Fruit fly (Drosophila melanogaster) whole organism, wandering third instar larva: Measurements from ENCODE around the gene CG15422.

ENCODE experiments used
- Abd-B ChIP-seq: fragments of >200 bp; optimal IDR thresholded peaks from 2 replicates; lab custom pipeline; 2017; ENCODE audit warnings: missing biosample characterization, missing genetic modification characterization
- CG32264 ChIP-seq: fragments of 200-800 bp; sonication (Bioruptor generic); optimal IDR thresholded peaks from 2 replicates; lab custom pipeline; 2016; ENCODE audit warnings: missing biosample characterization, missing genetic modification characterization
- CG9705 ChIP-seq: fragments of 200-800 bp; sonication (Bioruptor generic); optimal IDR thresholded peaks from 2 replicates; lab custom pipeline; 2018; ENCODE audit warnings: missing biosample characterization, mild to moderate bottlenecking, missing genetic modification characterization
- CrebA ChIP-seq: fragments of 200-800 bp; sonication (Bioruptor generic); optimal IDR thresholded peaks from 2 replicates; lab custom pipeline; 2016; ENCODE audit warnings: missing biosample characterization, mild to moderate bottlenecking, missing genetic modification characterization, borderline replicate concordance
- Dfd ChIP-seq: fragments of >200 bp; optimal IDR thresholded peaks from 2 replicates; lab custom pipeline; 2017; ENCODE audit warnings: missing biosample characterization, missing genetic modification characterization
- Dif ChIP-seq: fragments of 200-275, 200-300 bp; sonication (Bioruptor generic); optimal IDR thresholded peaks from 2 replicates; lab custom pipeline; 2018; ENCODE audit warnings: missing biosample characterization, missing genetic modification characterization; ENCODE audit not compliant: partially characterized antibody
- GATAd ChIP-seq: sonication (Bioruptor generic); optimal IDR thresholded peaks from 2 replicates; lab custom pipeline; 2016; ENCODE audit warnings: missing biosample characterization, missing genetic modification characterization
- HLH106 ChIP-seq: fragments of 200-800 bp; optimal IDR thresholded peaks from 3 replicates; lab custom pipeline; 2019; ENCODE audit warnings: missing biosample characterization, mild to moderate bottlenecking, missing genetic modification characterization, moderate library complexity
- Hnf4 ChIP-seq: fragments of 200-800 bp; sonication (Bioruptor generic); optimal IDR thresholded peaks from 2 replicates; lab custom pipeline; 2016; ENCODE audit warnings: missing biosample characterization, mild to moderate bottlenecking, missing genetic modification characterization
- Hr78 ChIP-seq: fragments of >200 bp; optimal IDR thresholded peaks from 2 replicates; lab custom pipeline; 2017; ENCODE audit warnings: missing biosample characterization, missing genetic modification characterization
- Hr83 ChIP-seq: fragments of 200-300 bp; sonication (Bioruptor generic); optimal IDR thresholded peaks from 2 replicates; lab custom pipeline; 2016; ENCODE audit warnings: missing biosample characterization, mild to moderate bottlenecking, missing genetic modification characterization, moderate library complexity; ENCODE audit not compliant: poor library complexity, severe bottlenecking
- Jra ChIP-seq: sonication (Bioruptor generic); optimal IDR thresholded peaks from 2 replicates; lab custom pipeline; 2016; ENCODE audit warnings: missing biosample characterization, missing genetic modification characterization
- Mio ChIP-seq: sonication (Bioruptor generic); optimal IDR thresholded peaks from 2 replicates; lab custom pipeline; 2016; ENCODE audit warnings: missing biosample characterization, missing genetic modification characterization
- Myc ChIP-seq: fragments of >200 bp; optimal IDR thresholded peaks from 2 replicates; lab custom pipeline; 2017
- N ChIP-seq: fragments of >200 bp; optimal IDR thresholded peaks from 2 replicates; lab custom pipeline; 2018; ENCODE audit warnings: missing biosample characterization, missing external identifiers, missing genetic modification characterization
- OdsH ChIP-seq: fragments of 200-800 bp; sonication (Bioruptor generic); optimal IDR thresholded peaks from 2 replicates; lab custom pipeline; 2016; ENCODE audit warnings: missing biosample characterization, mild to moderate bottlenecking, missing genetic modification characterization
- Rel ChIP-seq, 2 experiments: fragments of 200-800 bp; sonication (Bioruptor generic) in 1 of 2; optimal IDR thresholded peaks; 2 replicates in 1 of 2; 3 replicates in 1 of 2; lab custom pipeline; 2016 to 2019; ENCODE audit warnings: mild to moderate bottlenecking in 2 of 2, missing biosample characterization in 2 of 2, missing genetic modification characterization in 2 of 2, moderate library complexity in 1 of 2
- Sp1 ChIP-seq: fragments of 200-800 bp; sonication (Bioruptor generic); optimal IDR thresholded peaks from 3 replicates; lab custom pipeline; 2019; ENCODE audit warnings: missing biosample characterization, mild to moderate bottlenecking, missing genetic modification characterization, moderate library complexity
- Vsx2 ChIP-seq: fragments of 200-300, 225-300 bp; sonication (Bioruptor generic); optimal IDR thresholded peaks from 2 replicates; lab custom pipeline; 2018; ENCODE audit warnings: missing biosample characterization, missing genetic modification characterization; ENCODE audit not compliant: partially characterized antibody
- br ChIP-seq: fragments of 200-800 bp; sonication (Bioruptor generic); optimal IDR thresholded peaks from 2 replicates; lab custom pipeline; 2016; ENCODE audit warnings: missing biosample characterization, missing genetic modification characterization
- brk ChIP-seq: fragments of 200-800 bp; sonication (Bioruptor generic); optimal IDR thresholded peaks from 2 replicates; lab custom pipeline; 2016; ENCODE audit warnings: missing biosample characterization, mild to moderate bottlenecking, missing genetic modification characterization
- dl ChIP-seq, 2 experiments: fragments of 175-275, 200-275 bp in 1 of 2; fragments of 200-275 bp in 1 of 2; sonication (Bioruptor generic); optimal IDR thresholded peaks; lab custom pipeline; 2018; ENCODE audit warnings: mild to moderate bottlenecking in 2 of 2, missing biosample characterization in 2 of 2, missing genetic modification characterization in 2 of 2, moderate library complexity in 2 of 2; ENCODE audit not compliant: partially characterized antibody in 2 of 2, insufficient read depth in 1 of 2
- dmrt93B ChIP-seq: fragments of 200-800 bp; sonication (Bioruptor generic); optimal IDR thresholded peaks from 2 replicates; lab custom pipeline; 2018; ENCODE audit warnings: missing biosample characterization, mild to moderate bottlenecking, missing genetic modification characterization
- dsf ChIP-seq: sonication (Bioruptor generic); optimal IDR thresholded peaks from 2 replicates; lab custom pipeline; 2016; ENCODE audit warnings: missing biosample characterization, missing genetic modification characterization, borderline replicate concordance
- ey ChIP-seq: fragments of 200-800 bp; sonication (Bioruptor generic); optimal IDR thresholded peaks from 2 replicates; lab custom pipeline; 2016; ENCODE audit warnings: missing biosample characterization, missing genetic modification characterization
- foxo ChIP-seq, 2 experiments: fragments of 200-800 bp; sonication (Bioruptor generic); optimal IDR thresholded peaks; 2 replicates in 1 of 2; 3 replicates in 1 of 2; lab custom pipeline; 2016 to 2017; ENCODE audit warnings: missing biosample characterization in 2 of 2, missing genetic modification characterization in 2 of 2
- fru ChIP-seq: fragments of 200-800 bp; sonication (Bioruptor generic); optimal IDR thresholded peaks from 3 replicates; lab custom pipeline; 2016; ENCODE audit warnings: missing biosample characterization, mild to moderate bottlenecking, missing genetic modification characterization
- h ChIP-seq: fragments of 200-800 bp; sonication (Bioruptor generic); optimal IDR thresholded peaks from 3 replicates; lab custom pipeline; 2016; ENCODE audit warnings: missing biosample characterization, mild to moderate bottlenecking, missing genetic modification characterization
- jim ChIP-seq: fragments of 175-275, 200-325 bp; sonication (Bioruptor generic); optimal IDR thresholded peaks from 2 replicates; lab custom pipeline; 2016; ENCODE audit warnings: missing biosample characterization, mild to moderate bottlenecking, missing genetic modification characterization
- lola ChIP-seq: fragments of >200 bp; optimal IDR thresholded peaks from 2 replicates; lab custom pipeline; 2017; ENCODE audit warnings: missing biosample characterization, missing genetic modification characterization
- pan ChIP-seq: fragments of >200 bp; optimal IDR thresholded peaks from 2 replicates; lab custom pipeline; 2017
- psq ChIP-seq: fragments of 200-800 bp; sonication (Bioruptor generic); optimal IDR thresholded peaks from 3 replicates; lab custom pipeline; 2017; ENCODE audit warnings: missing biosample characterization, mild to moderate bottlenecking, missing genetic modification characterization, moderate library complexity
- rgr ChIP-seq: fragments of 200-800 bp; sonication (Bioruptor generic); optimal IDR thresholded peaks from 3 replicates; lab custom pipeline; 2016; ENCODE audit warnings: missing biosample characterization, mild to moderate bottlenecking, missing genetic modification characterization
- sage ChIP-seq: fragments of 200-800 bp; sonication (Bioruptor generic); optimal IDR thresholded peaks from 2 replicates; lab custom pipeline; 2016; ENCODE audit warnings: missing biosample characterization, mild to moderate bottlenecking, missing genetic modification characterization
- sv ChIP-seq: fragments of 200-800 bp; sonication (Bioruptor generic); optimal IDR thresholded peaks from 3 replicates; lab custom pipeline; 2016; ENCODE audit warnings: missing biosample characterization, missing genetic modification characterization
- tai ChIP-seq: sonication (Bioruptor generic); optimal IDR thresholded peaks from 2 replicates; lab custom pipeline; 2016; ENCODE audit warnings: missing biosample characterization, missing genetic modification characterization
- usp ChIP-seq: fragments of >200 bp; optimal IDR thresholded peaks from 2 replicates; lab custom pipeline; 2017; ENCODE audit warnings: missing biosample characterization, missing genetic modification characterization
- woc ChIP-seq: sonication (Bioruptor generic); optimal IDR thresholded peaks from 2 replicates; lab custom pipeline; 2016; ENCODE audit warnings: missing biosample characterization, mild to moderate bottlenecking, missing genetic modification characterization

CG15422 gene

dm6 chr2L:4045185-4045814 is 40.5 kb downstream of the CG15422 start:
- no peak for TF ChIP-seq brk (GFP tag; lab: Kevin White, UChicago)
- TF ChIP-seq Sp1 (GFP tag; lab: Kevin White, UChicago) = peak; percentile 14
- peak; percentile 7 for TF ChIP-seq h (GFP tag; lab: Kevin White, UChicago)
- TF ChIP-seq ey (GFP tag; lab: Kevin White, UChicago) = peak; percentile 22
- TF ChIP-seq rgr (GFP tag; lab: Kevin White, UChicago) = no peak
- peak; percentile 38 for TF ChIP-seq fru (GFP tag; lab: Kevin White, UChicago)
- TF ChIP-seq br (GFP tag; lab: Kevin White, UChicago) = peak; percentile 11
- no peak for TF ChIP-seq tai
- peak in 1 of 2 experiments; percentile 21 for TF ChIP-seq foxo (GFP tag; optimal IDR thresholded peaks at IDR 0.05; lab: Kevin White, UChicago)
- TF ChIP-seq sage (GFP tag; lab: Kevin White, UChicago) = no peak
- no peak for TF ChIP-seq lola (GFP tag; lab: Kevin White, UChicago)
- peak; percentile 16 for TF ChIP-seq OdsH (GFP tag; lab: Kevin White, UChicago)
- no peak for TF ChIP-seq dl (GFP tag; optimal IDR thresholded peaks at IDR 0.05; lab: Kevin White, UChicago; ENCODE audit: insufficient read depth in 1 of 2, partially characterized antibody in 2 of 2)

- TF ChIP-seq Abd-B (no peak), Mio (GFP tag; lab: Kevin White, UChicago) (no peak), dl (GFP tag; optimal IDR thresholded peaks at IDR 0.05; lab: Kevin White, UChicago; ENCODE audit: insufficient read depth in 1 of 2, partially characterized antibody in 2 of 2) (no peak), Dif (GFP tag; lab: Kevin White, UChicago) (no peak), CG32264 (GFP tag; lab: Kevin White, UChicago) (no peak), CrebA (no peak), Hr78 (GFP tag; lab: Kevin White, UChicago) (no peak), dmrt93B (GFP tag; lab: Kevin White, UChicago) (no peak), sv (GFP tag; lab: Kevin White, UChicago) (no peak), fru (GFP tag; lab: Kevin White, UChicago) (no peak), GATAd (GFP tag; lab: Kevin White, UChicago) (no peak), tai (no peak), ey (GFP tag; lab: Kevin White, UChicago) (no peak), br (GFP tag; lab: Kevin White, UChicago) (no peak), Vsx2 (no peak), Sp1 (GFP tag; lab: Kevin White, UChicago) (no peak)
Measured at dm6 chr2L:4051770-4052169, 47.0 kb downstream of the CG15422 start.

dm6 chr2L:4052346-4052745 is 47.6 kb downstream of the CG15422 start:
- TF ChIP-seq pan (lab: Kevin White, UChicago) = no peak
- TF ChIP-seq Rel (GFP tag; optimal IDR thresholded peaks at IDR 0.05; lab: Kevin White, UChicago) = no peak
- TF ChIP-seq Rel (tag; optimal IDR thresholded peaks at IDR 0.05; lab: Kevin White, UChicago) = no peak
- no peak for TF ChIP-seq Myc (lab: Kevin White, UChicago)
- no peak for TF ChIP-seq Hr78 (GFP tag; lab: Kevin White, UChicago)

- TF ChIP-seq Dif (GFP tag; lab: Kevin White, UChicago) = no peak
- no peak for TF ChIP-seq CG9705 (GFP tag; lab: Kevin White, UChicago)
- TF ChIP-seq Hr78 (GFP tag; lab: Kevin White, UChicago) = no peak
- TF ChIP-seq sage (GFP tag; lab: Kevin White, UChicago) = no peak
- TF ChIP-seq Rel (GFP tag; optimal IDR thresholded peaks at IDR 0.05; lab: Kevin White, UChicago) = no peak
- no peak for TF ChIP-seq Rel (tag; optimal IDR thresholded peaks at IDR 0.05; lab: Kevin White, UChicago)
- no peak for TF ChIP-seq Vsx2
- TF ChIP-seq Sp1 (GFP tag; lab: Kevin White, UChicago) = peak; percentile 37
- TF ChIP-seq CrebA = no peak
- TF ChIP-seq Jra (GFP tag; lab: Kevin White, UChicago) = no peak
- TF ChIP-seq jim (GFP tag; lab: Kevin White, UChicago) = no peak
- no peak for TF ChIP-seq Hnf4
- TF ChIP-seq lola (GFP tag; lab: Kevin White, UChicago) = no peak
- no peak for TF ChIP-seq N (GFP tag; lab: Kevin White, UChicago)
- TF ChIP-seq fru (GFP tag; lab: Kevin White, UChicago) = no peak
- no peak for TF ChIP-seq ey (GFP tag; lab: Kevin White, UChicago)
- TF ChIP-seq dsf = no peak
- TF ChIP-seq Abd-B = no peak
- peak in 1 of 2 experiments; percentile 34 for TF ChIP-seq foxo (GFP tag; optimal IDR thresholded peaks at IDR 0.05; lab: Kevin White, UChicago)
- TF ChIP-seq psq (GFP tag; lab: Kevin White, UChicago) = peak; percentile 36
- TF ChIP-seq woc (GFP tag; lab: Kevin White, UChicago) = no peak
- TF ChIP-seq Hr83 = no peak
- TF ChIP-seq GATAd (GFP tag; lab: Kevin White, UChicago) = no peak
- TF ChIP-seq Mio (GFP tag; lab: Kevin White, UChicago) = no peak
- TF ChIP-seq Myc (lab: Kevin White, UChicago) = no peak
- no peak for TF ChIP-seq usp (GFP tag; lab: Kevin White, UChicago)
- no peak for TF ChIP-seq HLH106 (tag; lab: Kevin White, UChicago)
- TF ChIP-seq brk (GFP tag; lab: Kevin White, UChicago) = no peak
- TF ChIP-seq Dfd (GFP tag; lab: Kevin White, UChicago) = no peak
- no peak for TF ChIP-seq rgr (GFP tag; lab: Kevin White, UChicago)
- no peak for TF ChIP-seq dl (GFP tag; optimal IDR thresholded peaks at IDR 0.05; lab: Kevin White, UChicago; ENCODE audit: insufficient read depth in 1 of 2, partially characterized antibody in 2 of 2)
Measured at dm6 chr2L:4053421-4054091, 48.8 kb downstream of the CG15422 start.
